Worm (Caenorhabditis elegans) whole organism, L1 larva: ENCODE measurements around the gene lec-9.
"Not testable (repeated sequence)": the region's sequence is repeated elsewhere in the genome, so short reads cannot be mapped to it uniquely, and the experiment has no call there.

Experiments
- alr-1 ChIP-seq: fragments of 200-800 bp; sonication (Bioruptor generic); optimal IDR thresholded peaks from 2 replicates; lab custom pipeline; 2018; ENCODE audit warnings: borderline replicate concordance, mild to moderate bottlenecking, missing genetic modification characterization, missing compliant biosample characterization
- ama-1 ChIP-seq: fragments of 150-350 bp; optimal IDR thresholded peaks from 2 replicates; lab custom pipeline; 2014
- egl-13 ChIP-seq: sonication (generic microtip); optimal IDR thresholded peaks from 2 replicates; lab custom pipeline; 2016; ENCODE audit warnings: missing genotype, missing genetic modification reagents, missing genetic modification characterization, missing compliant biosample characterization
- ets-5 ChIP-seq: fragments of 200-800 bp; sonication (Bioruptor generic); IDR thresholded peaks from 2 replicates; pipeline ENCODE4 v1.3.6; 2022; ENCODE audit warnings: missing genetic modification characterization, missing compliant biosample characterization
- lin-13 ChIP-seq: fragments of 150-350 bp; optimal IDR thresholded peaks from 2 replicates; lab custom pipeline; 2014; ENCODE audit warnings: missing biosample characterization, missing genetic modification reagents, missing genetic modification characterization
- nhr-77 ChIP-seq: fragments of 150-350 bp; optimal IDR thresholded peaks from 2 replicates; lab custom pipeline; 2014; ENCODE audit warnings: missing biosample characterization, missing genetic modification characterization
- skn-1 ChIP-seq: fragments of 150-350 bp; optimal IDR thresholded peaks from 2 replicates; lab custom pipeline; 2014; ENCODE audit warnings: missing biosample characterization, missing genetic modification characterization
- swsn-7 ChIP-seq: sonication (generic microtip); optimal IDR thresholded peaks from 2 replicates; lab custom pipeline; 2016; ENCODE audit warnings: missing genetic modification characterization, missing compliant biosample characterization
- tbx-2 ChIP-seq: sonication (generic microtip); optimal IDR thresholded peaks from 2 replicates; lab custom pipeline; 2016; ENCODE audit warnings: missing genetic modification characterization, missing compliant biosample characterization
- unc-130 ChIP-seq: fragments of 150-350 bp; optimal IDR thresholded peaks from 2 replicates; lab custom pipeline; 2017; ENCODE audit warnings: missing biosample characterization, missing genetic modification characterization, inconsistent platforms
- unc-62 ChIP-seq: fragments of 150-350 bp; optimal IDR thresholded peaks from 2 replicates; lab custom pipeline; 2014; ENCODE audit warnings: missing biosample characterization, missing genetic modification reagents, missing genetic modification characterization
- vab-15 ChIP-seq: sonication (generic microtip); optimal IDR thresholded peaks from 2 replicates; lab custom pipeline; 2017; ENCODE audit warnings: missing genotype, mild to moderate bottlenecking, missing genetic modification characterization, missing compliant biosample characterization

DNA sequence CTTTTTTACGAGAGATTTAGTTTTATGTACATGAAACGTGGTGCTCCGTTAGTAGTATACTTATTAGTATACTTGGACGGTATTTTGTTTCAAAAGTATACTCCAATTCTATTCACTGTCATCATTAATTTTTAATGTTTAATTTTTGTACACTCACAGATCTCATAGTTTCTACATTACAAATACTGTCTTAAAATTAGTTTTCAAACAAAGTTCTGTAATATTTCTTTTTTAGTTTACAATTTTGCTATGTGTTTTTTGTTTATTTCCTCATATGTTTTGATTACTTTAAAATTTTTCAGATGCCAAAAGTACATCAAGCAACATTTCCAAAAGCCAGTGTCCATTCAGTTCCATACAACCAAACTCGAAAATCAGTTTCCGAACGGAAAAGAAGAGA lies 49.5 kb upstream of the lec-9 start, which contains the start of gene hlh-28:
- not testable (repeated sequence) for TF ChIP-seq ama-1; nhr-77 (tag; lab: Kevin White, UChicago); ets-5; skn-1 (tag; lab: Kevin White, UChicago); lin-13 (GFP tag; lab: Kevin White, UChicago); swsn-7 (tag; lab: Kevin White, UChicago); unc-130 (tag; lab: Kevin White, UChicago); alr-1; vab-15 (tag; lab: Kevin White, UChicago); egl-13 (tag; lab: Kevin White, UChicago); unc-62 (GFP tag; lab: Kevin White, UChicago); tbx-2 (tag; lab: Kevin White, UChicago)
